Fruit fly (Drosophila melanogaster) whole organism, embryonic: ENCODE data around the gene Apoltp.

ENCODE experiments used
- Antp ChIP-seq: fragments of 200-800 bp; sonication (Bioruptor generic); optimal IDR thresholded peaks from 3 replicates; lab custom pipeline; 2016; ENCODE audit warnings: missing biosample characterization, missing genetic modification characterization
- Blimp-1 ChIP-seq: fragments of 200-800 bp; sonication (Bioruptor generic); optimal IDR thresholded peaks from 3 replicates; lab custom pipeline; 2018; ENCODE audit warnings: missing biosample characterization, missing genetic modification characterization, mild to moderate bottlenecking, moderate library complexity, missing genetic modification reagents
- CG10147 ChIP-seq: fragments of 200-800 bp; sonication (Bioruptor generic); optimal IDR thresholded peaks from 2 replicates; lab custom pipeline; 2019; ENCODE audit warnings: missing biosample characterization, mild to moderate bottlenecking, missing genetic modification characterization, moderate library complexity
- CG11456 ChIP-seq: fragments of 200-800 bp; sonication (Bioruptor generic); IDR thresholded peaks from 3 replicates; pipeline ENCODE4 v1.3.6; 2022; ENCODE audit warnings: missing biosample characterization, missing genetic modification characterization
- CG12219 ChIP-seq: fragments of 200-800 bp; sonication (Bioruptor generic); optimal IDR thresholded peaks from 3 replicates; lab custom pipeline; 2018; ENCODE audit warnings: missing biosample characterization, mild to moderate bottlenecking, missing genetic modification characterization
- CG14667 ChIP-seq: fragments of 200-800 bp; sonication (Bioruptor generic); IDR thresholded peaks from 2 replicates; pipeline ENCODE4 v1.3.6; 2022; ENCODE audit warnings: missing biosample characterization, missing genetic modification characterization
- CG1602 ChIP-seq: fragments of 200-800 bp; sonication (Bioruptor generic); optimal IDR thresholded peaks from 3 replicates; lab custom pipeline; 2016; ENCODE audit warnings: missing biosample characterization, missing genetic modification characterization
- CG1832 ChIP-seq: fragments of 200-800 bp; sonication (Bioruptor generic); optimal IDR thresholded peaks from 2 replicates; lab custom pipeline; 2017; ENCODE audit warnings: missing biosample characterization, mild to moderate bottlenecking, missing genetic modification characterization, inconsistent platforms
- CG2116 ChIP-seq: fragments of 200-800 bp; sonication (Bioruptor generic); optimal IDR thresholded peaks from 3 replicates; lab custom pipeline; 2018; ENCODE audit warnings: missing biosample characterization, mild to moderate bottlenecking, missing genetic modification characterization
- CG3065 ChIP-seq: fragments of 200-800 bp; sonication (Bioruptor generic); optimal IDR thresholded peaks from 2 replicates; lab custom pipeline; 2016; ENCODE audit warnings: missing biosample characterization, missing genetic modification characterization
- CG42726 ChIP-seq: fragments of 200-800 bp; sonication (Bioruptor generic); IDR thresholded peaks from 2 replicates; pipeline ENCODE4 v1.3.6; 2022; ENCODE audit warnings: missing biosample characterization, missing genetic modification characterization; ENCODE audit not compliant: partially characterized antibody
- CG4854 ChIP-seq: fragments of 200-800 bp; sonication (Bioruptor generic); optimal IDR thresholded peaks from 2 replicates; lab custom pipeline; 2016; ENCODE audit warnings: missing biosample characterization, missing genetic modification characterization, inconsistent platforms
- CG9609 ChIP-seq: fragments of 200-800 bp; sonication (Bioruptor generic); optimal IDR thresholded peaks from 3 replicates; lab custom pipeline; 2016; ENCODE audit warnings: missing biosample characterization, missing genetic modification characterization
- Chrac-16 ChIP-seq: fragments of 200-800 bp; sonication (Bioruptor generic); optimal IDR thresholded peaks from 3 replicates; lab custom pipeline; 2016; ENCODE audit warnings: missing biosample characterization, missing genetic modification characterization
- D19B ChIP-seq: fragments of 200-800 bp; sonication (Bioruptor generic); optimal IDR thresholded peaks from 2 replicates; lab custom pipeline; 2017; ENCODE audit warnings: missing biosample characterization, mild to moderate bottlenecking, missing genetic modification characterization
- H15 ChIP-seq: fragments of 200-800 bp; sonication (Bioruptor generic); IDR thresholded peaks from 3 replicates; pipeline ENCODE4 v1.3.6; 2022; ENCODE audit warnings: missing biosample characterization, missing genetic modification characterization
- HLH54F ChIP-seq: fragments of 200-800 bp; sonication (Bioruptor generic); optimal IDR thresholded peaks from 3 replicates; lab custom pipeline; 2016; ENCODE audit warnings: missing biosample characterization, missing genetic modification characterization
- HmgD ChIP-seq: fragments of 200-800 bp; sonication (Bioruptor generic); optimal IDR thresholded peaks from 3 replicates; lab custom pipeline; 2016; ENCODE audit warnings: missing biosample characterization, missing genetic modification characterization
- Hsf ChIP-seq: fragments of 200-800 bp; sonication (Bioruptor generic); optimal IDR thresholded peaks from 3 replicates; lab custom pipeline; 2016; ENCODE audit warnings: missing biosample characterization, missing genetic modification characterization
- Lim3 ChIP-seq: fragments of 200-800 bp; sonication (Bioruptor generic); IDR thresholded peaks from 2 replicates; pipeline ENCODE4 v1.3.6; 2022; ENCODE audit warnings: missing biosample characterization, missing genetic modification characterization
- Max ChIP-seq: fragments of 200-800 bp; sonication (Bioruptor generic); optimal IDR thresholded peaks from 2 replicates; lab custom pipeline; 2016; ENCODE audit warnings: missing biosample characterization, mild to moderate bottlenecking, missing genetic modification characterization
- NC2α ChIP-seq: fragments of 200-800 bp; sonication (Bioruptor generic); optimal IDR thresholded peaks from 2 replicates; lab custom pipeline; 2016; ENCODE audit warnings: missing biosample characterization, missing genetic modification characterization
- Neu2 ChIP-seq: fragments of 200-800 bp; sonication (Bioruptor generic); optimal IDR thresholded peaks from 3 replicates; lab custom pipeline; 2016; ENCODE audit warnings: missing biosample characterization, missing genetic modification characterization, borderline replicate concordance
- Nf-YA ChIP-seq: fragments of 200-800 bp; sonication (Bioruptor generic); IDR thresholded peaks from 2 replicates; pipeline ENCODE4 v1.3.6; 2022; ENCODE audit warnings: missing biosample characterization, missing genetic modification characterization
- Pdp1 ChIP-seq, 2 experiments: fragments of 200-800 bp; sonication (Bioruptor generic); optimal IDR thresholded peaks; 3 replicates each; lab custom pipeline; 2016; ENCODE audit warnings: missing biosample characterization in 2 of 2, missing genetic modification characterization in 2 of 2, mild to moderate bottlenecking in 1 of 2, moderate library complexity in 1 of 2
- Sox100B ChIP-seq: fragments of 200-800 bp; sonication (Bioruptor generic); optimal IDR thresholded peaks from 3 replicates; lab custom pipeline; 2018; ENCODE audit warnings: missing biosample characterization, mild to moderate bottlenecking, missing genetic modification characterization
- TFAM ChIP-seq: fragments of 200-800 bp; sonication (Bioruptor generic); optimal IDR thresholded peaks from 2 replicates; lab custom pipeline; 2017; ENCODE audit warnings: missing biosample characterization, missing genetic modification characterization, inconsistent platforms
- ara ChIP-seq: fragments of 200-800 bp; sonication (Bioruptor generic); IDR thresholded peaks from 2 replicates; pipeline ENCODE4 v1.3.6; 2022; ENCODE audit warnings: missing biosample characterization, missing genetic modification characterization
- bigmax ChIP-seq: fragments of 200-800 bp; sonication (Bioruptor generic); optimal IDR thresholded peaks from 2 replicates; lab custom pipeline; 2018; ENCODE audit warnings: missing biosample characterization, mild to moderate bottlenecking, missing genetic modification characterization
- bsh ChIP-seq, 2 experiments: fragments of 200-800 bp; sonication (Bioruptor generic); optimal IDR thresholded peaks; 2 replicates each; lab custom pipeline; 2017 to 2018; ENCODE audit warnings: mild to moderate bottlenecking in 2 of 2, missing biosample characterization in 2 of 2, missing genetic modification characterization in 2 of 2, moderate library complexity in 1 of 2
- chm ChIP-seq: fragments of 200-800 bp; sonication (Bioruptor generic); IDR thresholded peaks from 2 replicates; pipeline ENCODE4 v1.3.6; 2022; ENCODE audit warnings: missing biosample characterization, missing genetic modification characterization
- ci ChIP-seq: fragments of 200-800 bp; sonication (Bioruptor generic); IDR thresholded peaks from 3 replicates; pipeline ENCODE4 v1.3.6; 2022; ENCODE audit warnings: missing biosample characterization, missing genetic modification characterization
- danr ChIP-seq: fragments of 200-800 bp; sonication (Bioruptor generic); IDR thresholded peaks from 2 replicates; pipeline ENCODE4 v1.3.6; 2022; ENCODE audit warnings: missing biosample characterization, missing genetic modification characterization
- dati ChIP-seq: fragments of 200-800 bp; sonication (Bioruptor generic); IDR thresholded peaks from 2 replicates; pipeline ENCODE4 v1.3.6; 2022; ENCODE audit warnings: missing biosample characterization, missing genetic modification characterization
- gt ChIP-seq: fragments of 200-800 bp; sonication (Bioruptor generic); IDR thresholded peaks from 2 replicates; pipeline ENCODE4 v1.3.6; 2022; ENCODE audit warnings: missing biosample characterization, missing genetic modification characterization
- hbn ChIP-seq: fragments of 200-800 bp; sonication (Bioruptor generic); IDR thresholded peaks from 2 replicates; pipeline ENCODE4 v1.3.6; 2022; ENCODE audit warnings: missing biosample characterization, missing genetic modification characterization; ENCODE audit not compliant: partially characterized antibody
- klu ChIP-seq: fragments of 200-800 bp; sonication (Bioruptor generic); IDR thresholded peaks from 2 replicates; pipeline ENCODE4 v1.3.6; 2022; ENCODE audit warnings: missing biosample characterization, missing genetic modification characterization
- lilli ChIP-seq: fragments of 200-800 bp; sonication (Bioruptor generic); optimal IDR thresholded peaks from 3 replicates; lab custom pipeline; 2016; ENCODE audit warnings: missing biosample characterization, missing genetic modification characterization
- mld ChIP-seq: fragments of 200-800 bp; sonication (Bioruptor generic); IDR thresholded peaks from 3 replicates; pipeline ENCODE4 v1.3.6; 2022; ENCODE audit warnings: missing biosample characterization, missing genetic modification characterization; ENCODE audit not compliant: partially characterized antibody
- prd ChIP-seq, 3 experiments: fragments of >200 bp in 2 of 3; fragments of 200-800 bp in 1 of 3; sonication (Bioruptor generic) in 1 of 3; optimal IDR thresholded peaks in 2 of 3; IDR thresholded peaks in 1 of 3; 2 replicates in 2 of 3; 3 replicates in 1 of 3; pipeline versions ENCODE4 v1.3.6 to Lab custom; 2017 to 2022; ENCODE audit warnings: missing biosample characterization in 1 of 3, missing genetic modification characterization in 1 of 3
- pum ChIP-seq: fragments of 200-800 bp; sonication (Bioruptor generic); optimal IDR thresholded peaks from 2 replicates; lab custom pipeline; 2016; ENCODE audit warnings: missing biosample characterization, missing genetic modification characterization
- sc ChIP-seq, 3 experiments: fragments of >200 bp in 2 of 3; fragments of 200-800 bp in 1 of 3; sonication (Bioruptor generic) in 1 of 3; optimal IDR thresholded peaks; 2 replicates in 2 of 3; 3 replicates in 1 of 3; lab custom pipeline; 2017; ENCODE audit warnings: mild to moderate bottlenecking in 1 of 3, missing biosample characterization in 1 of 3, missing genetic modification characterization in 1 of 3, missing genetic modification reagents in 1 of 3
- sens-2 ChIP-seq: fragments of 200-800 bp; sonication (Bioruptor generic); IDR thresholded peaks from 2 replicates; pipeline ENCODE4 v1.3.6; 2022; ENCODE audit warnings: missing biosample characterization, missing genetic modification characterization
- sim ChIP-seq: fragments of 200-800 bp; sonication (Bioruptor generic); IDR thresholded peaks from 2 replicates; pipeline ENCODE4 v1.3.6; 2022; ENCODE audit warnings: missing biosample characterization, missing genetic modification characterization
- sna ChIP-seq: fragments of 200-800 bp; sonication (Bioruptor generic); IDR thresholded peaks from 2 replicates; pipeline ENCODE4 v1.3.6; 2022; ENCODE audit warnings: missing biosample characterization, missing genetic modification characterization; ENCODE audit not compliant: partially characterized antibody
- sr ChIP-seq: fragments of 200-800 bp; sonication (Bioruptor generic); IDR thresholded peaks from 3 replicates; pipeline ENCODE4 v1.3.6; 2022; ENCODE audit warnings: missing biosample characterization, missing genetic modification characterization
- zfh2 ChIP-seq: fragments of 200-800 bp; sonication (Bioruptor generic); optimal IDR thresholded peaks from 2 replicates; lab custom pipeline; 2016; ENCODE audit warnings: missing biosample characterization, missing genetic modification characterization

The Apoltp gene

DNA sequence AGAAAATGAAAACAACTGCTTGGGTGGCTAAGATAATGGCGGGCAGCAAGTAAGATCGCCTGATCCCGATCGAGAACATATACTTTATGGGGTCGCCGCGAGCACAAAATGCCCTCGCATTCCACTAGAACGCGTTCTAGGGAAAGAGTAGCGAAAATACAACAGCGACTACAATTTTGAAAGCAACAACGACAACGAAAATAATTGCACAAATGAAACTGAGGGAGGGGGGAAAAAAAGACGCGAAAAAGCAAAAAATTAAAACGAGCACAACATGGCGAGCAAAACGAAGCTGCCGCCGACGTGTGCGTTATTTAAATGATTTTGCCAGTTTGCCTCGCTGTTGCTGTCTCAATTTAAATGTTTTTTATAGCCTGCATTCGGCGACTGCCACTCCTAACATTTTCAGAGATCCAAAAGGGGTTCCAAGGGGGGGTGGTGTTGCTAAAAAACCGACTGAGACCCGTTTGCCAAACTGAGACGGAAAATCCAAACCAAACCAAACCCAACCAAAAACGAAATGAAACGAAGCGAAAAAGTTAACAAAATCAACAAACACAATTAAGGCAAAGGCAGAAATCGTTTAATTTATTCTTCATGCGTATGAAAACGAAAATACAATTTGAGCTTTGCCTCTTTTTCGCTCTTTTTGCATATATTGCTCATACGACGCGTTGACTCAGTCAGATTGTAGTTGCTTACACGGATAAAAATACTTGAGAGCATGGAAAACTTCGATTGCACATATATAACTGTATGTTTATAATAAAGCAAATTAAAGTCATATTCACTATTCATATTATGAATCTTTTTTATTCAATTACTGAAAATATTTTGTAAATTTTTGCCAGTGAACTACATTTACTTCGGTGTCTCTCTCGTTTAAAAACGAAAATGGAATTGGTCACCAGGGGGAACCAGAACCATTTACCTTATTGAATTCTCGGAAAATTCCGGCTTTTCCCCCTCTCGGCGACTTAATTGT is 58.7 kb downstream of the Apoltp start (continued):
- TF ChIP-seq CG9609 (no peak), sna (GFP tag; lab: Robert Waterston, UW) (no peak), Lim3 (GFP tag; lab: Robert Waterston, UW) (no peak), NC2α (GFP tag; lab: Kevin White, UChicago) (no peak), ara (GFP tag; lab: Robert Waterston, UW) (no peak), Blimp-1 (GFP tag; lab: Kevin White, UChicago) (peak; percentile 53), sc (optimal IDR thresholded peaks at IDR 0.05; lab: Kevin White, UChicago) (no peak), sc (GFP tag; optimal IDR thresholded peaks at IDR 0.05; lab: Kevin White, UChicago) (no peak), H15 (GFP tag; lab: Robert Waterston, UW) (peak; percentile 72; the same call in 2 of the 3 replicates), hbn (GFP tag; lab: Robert Waterston, UW) (no peak), CG1832 (GFP tag; lab: Kevin White, UChicago) (no peak), Max (GFP tag; lab: Kevin White, UChicago) (peak; percentile 49), chm (GFP tag; lab: Robert Waterston, UW) (peak; percentile 75; the same call in 1 of the 2 replicates), Pdp1 (GFP tag; optimal IDR thresholded peaks at IDR 0.05; lab: Kevin White, UChicago) (peak in 1 of 2 experiments; percentile 25), sr (GFP tag; lab: Robert Waterston, UW) (no peak), sim (GFP tag; lab: Robert Waterston, UW) (no peak), Nf-YA (peak; percentile 58), CG12219 (peak; percentile 33), TFAM (GFP tag; lab: Kevin White, UChicago) (no peak), klu (GFP tag; lab: Robert Waterston, UW) (peak; percentile 60; the same call in 1 of the 2 replicates), CG1602 (GFP tag; lab: Kevin White, UChicago) (peak; percentile 16), bigmax (GFP tag; lab: Kevin White, UChicago) (no peak), CG14667 (GFP tag; lab: Robert Waterston, UW) (peak; percentile 81), zfh2 (peak; percentile 43), D19B (GFP tag; lab: Kevin White, UChicago) (peak; percentile 35), CG11456 (GFP tag; lab: Robert Waterston, UW) (peak; percentile 66; the same call in 1 of the 3 replicates), gt (GFP tag; lab: Robert Waterston, UW) (no peak), Hsf (GFP tag; lab: Kevin White, UChicago) (peak; percentile 56), Neu2 (GFP tag; lab: Kevin White, UChicago) (no peak), CG4854 (GFP tag; lab: Kevin White, UChicago) (peak; percentile 22), HmgD (no peak), CG3065 (GFP tag; lab: Kevin White, UChicago) (no peak), sens-2 (no peak), Sox100B (GFP tag; lab: Kevin White, UChicago) (peak; percentile 40), dati (GFP tag; lab: Robert Waterston, UW) (no peak), danr (GFP tag; lab: Robert Waterston, UW) (peak; percentile 47; the same call in 1 of the 2 replicates), CG2116 (peak; percentile 21), bsh (GFP tag; optimal IDR thresholded peaks at IDR 0.05; lab: Kevin White, UChicago) (peak in 1 of 2 experiments; percentile 45), CG10147 (GFP tag; lab: Kevin White, UChicago) (peak; percentile 32), prd (optimal IDR thresholded peaks at IDR 0.05; lab: Kevin White, UChicago) (no peak), prd (GFP tag; IDR thresholded peaks at IDR 0.05; lab: Robert Waterston, UW) (peak; percentile 85), ci (peak; percentile 69), pum (no peak), mld (GFP tag; lab: Robert Waterston, UW) (no peak), Chrac-16 (GFP tag; lab: Kevin White, UChicago) (no peak), Antp (GFP tag; lab: Kevin White, UChicago) (no peak), lilli (GFP tag; lab: Kevin White, UChicago) (peak; percentile 71), HLH54F (GFP tag; lab: Kevin White, UChicago) (peak; percentile 0), CG42726 (GFP tag; lab: Robert Waterston, UW) (no peak)
